Worm (Caenorhabditis elegans): ENCODE measurements around the gene K02D10.2.

Gene K02D10.2

ce11 chrIII:8734327-8734885 lies 36.7 kb downstream of the K02D10.2 start:
- TF ChIP-seq aly-2 (tag; optimal IDR thresholded peaks at IDR 0.05), result no peak
- no peak for TF ChIP-seq nhr-84 (tag; optimal IDR thresholded peaks at IDR 0.05)
- TF ChIP-seq tbx-2 (tag; optimal IDR thresholded peaks at IDR 0.05), result peak; percentile 48
- no peak for TF ChIP-seq mep-1 (tag; optimal IDR thresholded peaks at IDR 0.05)
- TF ChIP-seq F16B12.6 (tag; optimal IDR thresholded peaks at IDR 0.05), result no peak
- TF ChIP-seq sptf-1 (tag; optimal IDR thresholded peaks at IDR 0.05), result no peak
- no peak for TF ChIP-seq irx-1 (tag; optimal IDR thresholded peaks at IDR 0.05)
- no peak for TF ChIP-seq nhr-12 (tag; optimal IDR thresholded peaks at IDR 0.05)
- TF ChIP-seq mef-2 (tag; optimal IDR thresholded peaks at IDR 0.05), result no peak
- no peak for TF ChIP-seq fos-1 (tag; optimal IDR thresholded peaks at IDR 0.05)
- TF ChIP-seq swsn-7 (tag; optimal IDR thresholded peaks at IDR 0.05), result peak; percentile 22
- TF ChIP-seq tlp-1 (tag; optimal IDR thresholded peaks at IDR 0.05), result no peak
- TF ChIP-seq ztf-11 (tag; optimal IDR thresholded peaks at IDR 0.05), result no peak
- no peak for TF ChIP-seq sox-4 (tag; optimal IDR thresholded peaks at IDR 0.05)
- no peak for TF ChIP-seq egl-27 (tag; optimal IDR thresholded peaks at IDR 0.05)
- no peak for TF ChIP-seq unc-62 (GFP tag; optimal IDR thresholded peaks at IDR 0.05)
- TF ChIP-seq xbp-1 (tag; optimal IDR thresholded peaks at IDR 0.05), result no peak
- TF ChIP-seq Y116A8C.19 (tag; optimal IDR thresholded peaks at IDR 0.05; ENCODE audit: borderline replicate concordance), result no peak
- TF ChIP-seq unc-98 (GFP tag; IDR thresholded peaks at IDR 0.05), result no peak
- no peak for TF ChIP-seq ama-1 (optimal IDR thresholded peaks at IDR 0.05)
- no peak for TF ChIP-seq dsc-1 (tag; optimal IDR thresholded peaks at IDR 0.05)
- TF ChIP-seq C04F5.9 (tag; optimal IDR thresholded peaks at IDR 0.05), result no peak
- TF ChIP-seq ces-1 (GFP tag; optimal IDR thresholded peaks at IDR 0.05), result no peak
- TF ChIP-seq jun-1 (tag; optimal IDR thresholded peaks at IDR 0.05), result no peak
- no peak for TF ChIP-seq lin-15B (tag; optimal IDR thresholded peaks at IDR 0.05)
- TF ChIP-seq unc-30 (tag; optimal IDR thresholded peaks at IDR 0.05), result no peak
- TF ChIP-seq ets-5 (GFP tag; IDR thresholded peaks at IDR 0.05), result no peak
- no peak for TF ChIP-seq zip-4 (GFP tag; optimal IDR thresholded peaks at IDR 0.05)
- no peak for TF ChIP-seq unc-130 (tag; optimal IDR thresholded peaks at IDR 0.05)
- peak; percentile 8 to 32 for TF ChIP-seq lsy-2 (tag; optimal IDR thresholded peaks at IDR 0.05)
- no peak for TF ChIP-seq ceh-8 (GFP tag; optimal IDR thresholded peaks at IDR 0.05)
- TF ChIP-seq hpl-2 (GFP tag; optimal IDR thresholded peaks at IDR 0.05), result no peak
- TF ChIP-seq unc-86 (tag; optimal IDR thresholded peaks at IDR 0.05), result peak; percentile 0
- no peak for TF ChIP-seq grh-1 (GFP tag; IDR thresholded peaks at IDR 0.05)
- peak; percentile 72 for TF ChIP-seq rnt-1 (tag; optimal IDR thresholded peaks at IDR 0.05)
- TF ChIP-seq lir-3 (tag; optimal IDR thresholded peaks at IDR 0.05; ENCODE audit: poor library complexity), result no peak
- peak; percentile 58 for TF ChIP-seq nhr-85 (tag)
- peak; percentile 35 for TF ChIP-seq nhr-20 (tag; optimal IDR thresholded peaks at IDR 0.05)
- no peak for TF ChIP-seq sup-37 (GFP tag; optimal IDR thresholded peaks at IDR 0.05)
- TF ChIP-seq nhr-28 (tag; optimal IDR thresholded peaks at IDR 0.05), result no peak
- no peak for TF ChIP-seq nhr-77 (tag; optimal IDR thresholded peaks at IDR 0.05)
- TF ChIP-seq alr-1 (tag; optimal IDR thresholded peaks at IDR 0.05; ENCODE audit: borderline replicate concordance), result no peak
- peak; percentile 60 for TF ChIP-seq lin-39 (tag; optimal IDR thresholded peaks at IDR 0.05)
- no peak for TF ChIP-seq egl-13 (tag; optimal IDR thresholded peaks at IDR 0.05)
- peak; percentile 14 to 29 for TF ChIP-seq efl-1 (optimal IDR thresholded peaks at IDR 0.05)
- no peak for TF ChIP-seq efl-1 (GFP tag; optimal IDR thresholded peaks at IDR 0.05 in 1 of 2)
- TF ChIP-seq elt-2 (tag; optimal IDR thresholded peaks at IDR 0.05), result no peak
- no peak for TF ChIP-seq mab-9 (GFP tag; IDR thresholded peaks at IDR 0.05)
- TF ChIP-seq nhr-90 (tag; optimal IDR thresholded peaks at IDR 0.05; ENCODE audit: poor library complexity), result no peak
- TF ChIP-seq pqm-1 (tag; optimal IDR thresholded peaks at IDR 0.05), result no peak
- no peak for TF ChIP-seq hlh-17 (GFP tag; optimal IDR thresholded peaks at IDR 0.05; ENCODE audit: borderline replicate concordance)
- peak in 1 of 2 experiments; percentile 29 for TF ChIP-seq mdl-1 (tag; optimal IDR thresholded peaks at IDR 0.05)
- TF ChIP-seq fkh-8 (tag; optimal IDR thresholded peaks at IDR 0.05), result no peak
- no peak for TF ChIP-seq aha-1 (tag; optimal IDR thresholded peaks at IDR 0.05)
